Worm (Caenorhabditis elegans): ENCODE results near the gene C35B1.9.

The C35B1.9 gene

DNA sequence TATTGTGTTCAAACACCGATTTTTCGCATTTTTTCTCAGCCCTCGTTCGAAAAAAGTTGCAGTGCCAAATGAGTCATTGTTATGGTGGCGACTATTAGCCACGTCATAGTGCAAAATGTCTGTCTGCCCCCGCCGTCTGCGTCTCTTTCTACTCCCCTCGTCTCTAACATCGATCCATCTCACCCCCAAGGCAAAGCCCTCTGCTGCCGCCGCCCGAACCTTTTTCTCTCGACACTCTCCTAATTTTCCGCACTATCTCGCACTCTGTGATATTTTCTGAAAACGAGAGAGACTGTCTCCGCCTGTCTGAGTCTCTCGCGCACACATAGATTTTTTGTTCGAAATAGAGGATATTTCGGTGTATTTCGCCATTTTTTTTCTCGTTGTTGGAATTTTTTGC lies 12.3 kb upstream of the C35B1.9 start:
- TF ChIP-seq lin-13 (GFP tag; optimal IDR thresholded peaks at IDR 0.05) (no peak), madf-5 (GFP tag; IDR thresholded peaks at IDR 0.05) (no peak), mep-1 (tag; optimal IDR thresholded peaks at IDR 0.05) (peak; percentile 75), daf-19 (GFP tag; conservative IDR thresholded peaks at IDR 0.05) (no peak), nhr-111 (GFP tag; optimal IDR thresholded peaks at IDR 0.05) (no peak), nhr-6 (tag; optimal IDR thresholded peaks at IDR 0.05) (peak; percentile 18), daf-16 (GFP tag; optimal IDR thresholded peaks at IDR 0.05) (peak in 1 of 2 experiments; percentile 28), daf-16 (tag; optimal IDR thresholded peaks at IDR 0.05) (peak; percentile 54), lir-3 (tag; optimal IDR thresholded peaks at IDR 0.05) (no peak), mdt-29 (GFP tag; IDR thresholded peaks at IDR 0.05) (no peak), mdl-1 (tag; optimal IDR thresholded peaks at IDR 0.05) (peak in 1 of 2 experiments; percentile 59), tra-1 (GFP tag; IDR thresholded peaks at IDR 0.05) (peak; percentile 62; the same call in 1 of the 2 replicates), fos-1 (tag; optimal IDR thresholded peaks at IDR 0.05) (no peak), dmd-6 (GFP tag; IDR thresholded peaks at IDR 0.05) (peak; percentile 75), nhr-76 (tag; optimal IDR thresholded peaks at IDR 0.05) (no peak), ZK546.5 (tag; optimal IDR thresholded peaks at IDR 0.05) (no peak), F49E8.2 (tag; optimal IDR thresholded peaks at IDR 0.05; ENCODE audit: borderline replicate concordance) (no peak), spr-1 (tag; optimal IDR thresholded peaks at IDR 0.05) (peak; percentile 5), lin-38 (GFP tag; IDR thresholded peaks at IDR 0.05) (peak; percentile 55), aha-1 (tag) (peak; percentile 94), hif-1 (tag; optimal IDR thresholded peaks at IDR 0.05) (peak in 1 of 2 experiments; percentile 47), nhr-11 (tag; optimal IDR thresholded peaks at IDR 0.05) (peak; percentile 10), snpc-4 (tag; optimal IDR thresholded peaks at IDR 0.05) (no peak), D1046.2 (GFP tag; IDR thresholded peaks at IDR 0.05) (no peak), aly-2 (tag; optimal IDR thresholded peaks at IDR 0.05) (no peak), F44E2.7 (GFP tag; IDR thresholded peaks at IDR 0.05) (no peak), lin-15B (tag; optimal IDR thresholded peaks at IDR 0.05) (no peak), mxl-3 (GFP tag; optimal IDR thresholded peaks at IDR 0.05) (no peak), arid-1 (GFP tag; conservative IDR thresholded peaks at IDR 0.05) (no peak; the same call in 1 of the 2 replicates), vab-7 (GFP tag; IDR thresholded peaks at IDR 0.05) (no peak), pqm-1 (tag; optimal IDR thresholded peaks at IDR 0.05) (no peak), zip-2 (tag; optimal IDR thresholded peaks at IDR 0.05) (no peak), dmd-9 (GFP tag; IDR thresholded peaks at IDR 0.05) (no peak), sdz-12 (GFP tag; optimal IDR thresholded peaks at IDR 0.05) (no peak), jun-1 (tag; optimal IDR thresholded peaks at IDR 0.05) (no peak), Y5F2A.4 (GFP tag; optimal IDR thresholded peaks at IDR 0.05) (no peak), ceh-44 (GFP tag; IDR thresholded peaks at IDR 0.05) (no peak), skn-1 (tag; optimal IDR thresholded peaks at IDR 0.05) (no peak), dve-1 (tag; optimal IDR thresholded peaks at IDR 0.05; ENCODE audit: insufficient read depth) (peak; percentile 89), lin-1 (GFP tag; IDR thresholded peaks at IDR 0.05) (no peak), mxl-2 (GFP tag; conservative IDR thresholded peaks at IDR 0.05) (no peak), ztf-7 (tag; optimal IDR thresholded peaks at IDR 0.05) (no peak), unc-39 (tag; optimal IDR thresholded peaks at IDR 0.05) (no peak), unc-62 (GFP tag; optimal IDR thresholded peaks at IDR 0.05 in 1 of 2) (no peak), unc-62 (tag; optimal IDR thresholded peaks at IDR 0.05) (no peak), rbr-2 (tag; optimal IDR thresholded peaks at IDR 0.05) (peak; percentile 79), nhr-77 (tag; optimal IDR thresholded peaks at IDR 0.05) (peak; percentile 12), ztf-11 (tag; optimal IDR thresholded peaks at IDR 0.05) (no peak), tag-97 (GFP tag; IDR thresholded peaks at IDR 0.05) (no peak), lsy-2 (tag; optimal IDR thresholded peaks at IDR 0.05) (peak in 1 of 2 experiments; percentile 69), gei-8 (GFP tag; optimal IDR thresholded peaks at IDR 0.05) (no peak), daf-12 (tag; optimal IDR thresholded peaks at IDR 0.05) (no peak), nhr-48 (tag; optimal IDR thresholded peaks at IDR 0.05) (peak; percentile 68)
